Fruit fly (Drosophila melanogaster) whole organism, embryonic: ENCODE data around the gene CG43689.

Experiments
- Bteb2 ChIP-seq: fragments of 200-800 bp; sonication (Bioruptor generic); optimal IDR thresholded peaks from 2 replicates; lab custom pipeline; 2016; ENCODE audit warnings: missing biosample characterization, missing genetic modification characterization
- CG10462 ChIP-seq: fragments of 200-800 bp; sonication (Bioruptor generic); optimal IDR thresholded peaks from 2 replicates; lab custom pipeline; 2016; ENCODE audit warnings: missing biosample characterization, missing genetic modification characterization
- CG12071 ChIP-seq: fragments of 200-800 bp; sonication (Bioruptor generic); optimal IDR thresholded peaks from 3 replicates; lab custom pipeline; 2018; ENCODE audit warnings: missing biosample characterization, mild to moderate bottlenecking, missing genetic modification characterization
- CG12391 ChIP-seq: fragments of 200-800 bp; sonication (Bioruptor generic); optimal IDR thresholded peaks from 3 replicates; lab custom pipeline; 2018; ENCODE audit warnings: missing biosample characterization, mild to moderate bottlenecking, missing genetic modification characterization, moderate library complexity
- CG13287 ChIP-seq: fragments of 200-800 bp; sonication (Bioruptor generic); IDR thresholded peaks from 2 replicates; pipeline ENCODE4 v1.3.6; 2022; ENCODE audit warnings: missing biosample characterization, missing genetic modification characterization; ENCODE audit not compliant: partially characterized antibody
- CG13624 ChIP-seq: fragments of 200-800 bp; sonication (Bioruptor generic); optimal IDR thresholded peaks from 2 replicates; lab custom pipeline; 2016; ENCODE audit warnings: missing biosample characterization, missing genetic modification characterization
- CG14965 ChIP-seq: fragments of 200-800 bp; sonication (Bioruptor generic); optimal IDR thresholded peaks from 2 replicates; lab custom pipeline; 2016; ENCODE audit warnings: missing biosample characterization, missing genetic modification characterization, borderline replicate concordance
- CG15011 ChIP-seq: fragments of 200-800 bp; sonication (Bioruptor generic); optimal IDR thresholded peaks from 3 replicates; lab custom pipeline; 2018; ENCODE audit warnings: missing biosample characterization, mild to moderate bottlenecking, missing genetic modification characterization
- CG16813 ChIP-seq: fragments of 200-800 bp; sonication (Bioruptor generic); IDR thresholded peaks from 3 replicates; pipeline ENCODE4 v1.3.6; 2022; ENCODE audit warnings: missing biosample characterization, missing genetic modification characterization; ENCODE audit not compliant: partially characterized antibody
- CG17186 ChIP-seq: fragments of 200-800 bp; sonication (Bioruptor generic); optimal IDR thresholded peaks from 3 replicates; lab custom pipeline; 2017; ENCODE audit warnings: missing biosample characterization, missing genetic modification reagents, missing genetic modification characterization
- CG30020 ChIP-seq: fragments of 200-800 bp; optimal IDR thresholded peaks from 2 replicates; lab custom pipeline; 2019; ENCODE audit warnings: missing biosample characterization, mild to moderate bottlenecking, missing genetic modification characterization, moderate library complexity
- CG30431 ChIP-seq: fragments of 200-800 bp; sonication (Bioruptor generic); optimal IDR thresholded peaks from 2 replicates; lab custom pipeline; 2017; ENCODE audit warnings: missing biosample characterization, missing genetic modification characterization
- CG31224 ChIP-seq: fragments of 200-800 bp; sonication (Bioruptor generic); IDR thresholded peaks from 2 replicates; pipeline ENCODE4 v1.3.6; 2022; ENCODE audit warnings: missing biosample characterization, missing genetic modification characterization
- CG5953 ChIP-seq: fragments of 200-800 bp; sonication (Bioruptor generic); IDR thresholded peaks from 2 replicates; pipeline ENCODE4 v1.3.6; 2022; ENCODE audit warnings: missing biosample characterization, missing genetic modification characterization
- CG6683 ChIP-seq: fragments of 200-800 bp; sonication (Bioruptor generic); optimal IDR thresholded peaks from 2 replicates; lab custom pipeline; 2017; ENCODE audit warnings: missing biosample characterization, mild to moderate bottlenecking, missing genetic modification characterization, missing genetic modification reagents
- CG8089 ChIP-seq: fragments of 200-800 bp; sonication (Bioruptor generic); optimal IDR thresholded peaks from 3 replicates; lab custom pipeline; 2016; ENCODE audit warnings: missing biosample characterization, missing genetic modification characterization
- CG9727 ChIP-seq: fragments of 200-800 bp; sonication (Bioruptor generic); optimal IDR thresholded peaks from 3 replicates; lab custom pipeline; 2017; ENCODE audit warnings: missing biosample characterization, mild to moderate bottlenecking, missing genetic modification characterization
- CkIIα-i1 ChIP-seq: fragments of 200-800 bp; sonication (Bioruptor generic); IDR thresholded peaks from 2 replicates; pipeline ENCODE4 v1.3.6; 2022; ENCODE audit warnings: missing biosample characterization, missing genetic modification characterization
- D19B ChIP-seq: fragments of 200-800 bp; sonication (Bioruptor generic); optimal IDR thresholded peaks from 2 replicates; lab custom pipeline; 2017; ENCODE audit warnings: missing biosample characterization, mild to moderate bottlenecking, missing genetic modification characterization
- Dip2 ChIP-seq: fragments of 200-800 bp; sonication (Bioruptor generic); IDR thresholded peaks from 2 replicates; pipeline ENCODE4 v1.3.6; 2022; ENCODE audit warnings: missing biosample characterization, missing genetic modification characterization
- Dip3 ChIP-seq: fragments of 200-800 bp; sonication (Bioruptor generic); optimal IDR thresholded peaks from 3 replicates; lab custom pipeline; 2016; ENCODE audit warnings: missing biosample characterization, missing genetic modification characterization
- E2f2 ChIP-seq: fragments of 200-800 bp; sonication (Bioruptor generic); IDR thresholded peaks from 2 replicates; pipeline ENCODE4 v1.3.6; 2022; ENCODE audit warnings: missing biosample characterization, missing genetic modification characterization
- Hey ChIP-seq: fragments of 200-800 bp; sonication (Bioruptor generic); optimal IDR thresholded peaks from 3 replicates; lab custom pipeline; 2018; ENCODE audit warnings: missing biosample characterization, mild to moderate bottlenecking, missing genetic modification characterization
- Hr39 ChIP-seq: fragments of >200 bp; optimal IDR thresholded peaks from 2 replicates; lab custom pipeline; 2017
- Lhr ChIP-seq: fragments of 200-800 bp; sonication (Bioruptor generic); optimal IDR thresholded peaks from 3 replicates; lab custom pipeline; 2017; ENCODE audit warnings: mild to moderate bottlenecking, missing biosample characterization, missing genetic modification reagents, missing genetic modification characterization
- MESR4 ChIP-seq: fragments of 200-800 bp; sonication (Bioruptor generic); optimal IDR thresholded peaks from 2 replicates; lab custom pipeline; 2018; ENCODE audit warnings: missing biosample characterization, mild to moderate bottlenecking, missing genetic modification characterization, moderate library complexity
- Myb ChIP-seq: fragments of 200-800 bp; sonication (Bioruptor generic); optimal IDR thresholded peaks from 2 replicates; lab custom pipeline; 2016; ENCODE audit warnings: missing biosample characterization, missing genetic modification characterization
- Nf-YA ChIP-seq: fragments of 200-800 bp; sonication (Bioruptor generic); IDR thresholded peaks from 2 replicates; pipeline ENCODE4 v1.3.6; 2022; ENCODE audit warnings: missing biosample characterization, missing genetic modification characterization
- Oaz ChIP-seq: fragments of 200-800 bp; sonication (Bioruptor generic); IDR thresholded peaks from 2 replicates; pipeline ENCODE4 v1.3.6; 2022; ENCODE audit warnings: missing biosample characterization, missing genetic modification characterization
- Ptx1 ChIP-seq: fragments of 200-800 bp; sonication (Bioruptor generic); IDR thresholded peaks from 2 replicates; pipeline ENCODE4 v1.3.6; 2022; ENCODE audit warnings: missing biosample characterization, missing genetic modification characterization
- Sox100B ChIP-seq: fragments of 200-800 bp; sonication (Bioruptor generic); optimal IDR thresholded peaks from 3 replicates; lab custom pipeline; 2018; ENCODE audit warnings: missing biosample characterization, mild to moderate bottlenecking, missing genetic modification characterization
- Trl ChIP-seq, 3 experiments: fragments of >200 bp in 2 of 3; fragments of 200-800 bp in 1 of 3; sonication (Bioruptor generic) in 1 of 3; optimal IDR thresholded peaks; 2 replicates in 1 of 3; 3 replicates in 2 of 3; lab custom pipeline; 2016 to 2017; ENCODE audit warnings: missing biosample characterization in 1 of 3, missing genetic modification characterization in 1 of 3
- ac ChIP-seq: fragments of 200-800 bp; sonication (Bioruptor generic); optimal IDR thresholded peaks from 3 replicates; lab custom pipeline; 2017; ENCODE audit warnings: missing biosample characterization, mild to moderate bottlenecking, missing genetic modification characterization
- caup ChIP-seq: fragments of 200-800 bp; sonication (Bioruptor generic); optimal IDR thresholded peaks from 3 replicates; lab custom pipeline; 2017; ENCODE audit warnings: missing biosample characterization, mild to moderate bottlenecking, missing genetic modification characterization, moderate library complexity; ENCODE audit not compliant: severe bottlenecking
- chn ChIP-seq: fragments of 200-800 bp; sonication (Bioruptor generic); optimal IDR thresholded peaks from 2 replicates; lab custom pipeline; 2016; ENCODE audit warnings: missing biosample characterization, missing genetic modification characterization
- crc ChIP-seq: fragments of 200-800 bp; sonication (Bioruptor generic); optimal IDR thresholded peaks from 2 replicates; lab custom pipeline; 2016; ENCODE audit warnings: missing biosample characterization, missing genetic modification characterization
- dm ChIP-seq: fragments of 200-800 bp; sonication (Bioruptor generic); optimal IDR thresholded peaks from 3 replicates; lab custom pipeline; 2016; ENCODE audit warnings: missing biosample characterization, missing genetic modification characterization
- dpn ChIP-seq, 2 experiments: fragments of 200-800 bp; sonication (Bioruptor generic); optimal IDR thresholded peaks; 3 replicates each; lab custom pipeline; 2016; ENCODE audit warnings: missing biosample characterization in 2 of 2, missing genetic modification characterization in 2 of 2
- esg ChIP-seq: fragments of 200-800 bp; sonication (Bioruptor generic); conservative IDR thresholded peaks from 2 replicates; pipeline ENCODE4 v1.3.6; 2022; ENCODE audit warnings: missing biosample characterization, missing genetic modification characterization
- hbn ChIP-seq: fragments of 200-800 bp; sonication (Bioruptor generic); IDR thresholded peaks from 2 replicates; pipeline ENCODE4 v1.3.6; 2022; ENCODE audit warnings: missing biosample characterization, missing genetic modification characterization; ENCODE audit not compliant: partially characterized antibody
- mld ChIP-seq: fragments of 200-800 bp; sonication (Bioruptor generic); IDR thresholded peaks from 3 replicates; pipeline ENCODE4 v1.3.6; 2022; ENCODE audit warnings: missing biosample characterization, missing genetic modification characterization; ENCODE audit not compliant: partially characterized antibody
- nerfin-2 ChIP-seq: fragments of 200-800 bp; sonication (Bioruptor generic); IDR thresholded peaks from 2 replicates; pipeline ENCODE4 v1.3.6; 2022; ENCODE audit warnings: missing biosample characterization, missing genetic modification characterization; ENCODE audit not compliant: partially characterized antibody
- pnt ChIP-seq: fragments of 200-800 bp; sonication (Bioruptor generic); optimal IDR thresholded peaks from 3 replicates; lab custom pipeline; 2016; ENCODE audit warnings: missing biosample characterization, missing genetic modification characterization
- pum ChIP-seq: fragments of 200-800 bp; sonication (Bioruptor generic); optimal IDR thresholded peaks from 2 replicates; lab custom pipeline; 2016; ENCODE audit warnings: missing biosample characterization, missing genetic modification characterization
- schlank ChIP-seq: fragments of 200-800 bp; sonication (Bioruptor generic); optimal IDR thresholded peaks from 2 replicates; lab custom pipeline; 2018; ENCODE audit warnings: missing biosample characterization, mild to moderate bottlenecking, missing genetic modification characterization
- shn ChIP-seq: fragments of 200-800 bp; sonication (Bioruptor generic); optimal IDR thresholded peaks from 3 replicates; lab custom pipeline; 2016; ENCODE audit warnings: missing biosample characterization, missing genetic modification characterization
- sisA ChIP-seq: fragments of 200-800 bp; sonication (Bioruptor generic); IDR thresholded peaks from 2 replicates; pipeline ENCODE4 v1.3.6; 2022; ENCODE audit warnings: missing biosample characterization, missing genetic modification characterization
- ssp ChIP-seq: fragments of 200-800 bp; sonication (Bioruptor generic); IDR thresholded peaks from 2 replicates; pipeline ENCODE4 v1.3.6; 2022; ENCODE audit warnings: missing biosample characterization, missing genetic modification characterization
- tna ChIP-seq: fragments of 200-800 bp; sonication (Bioruptor generic); IDR thresholded peaks from 2 replicates; pipeline ENCODE4 v1.3.6; 2022; ENCODE audit warnings: missing biosample characterization, missing genetic modification characterization; ENCODE audit not compliant: partially characterized antibody
- ttk ChIP-seq: fragments of 200-800 bp; sonication (Bioruptor generic); IDR thresholded peaks from 2 replicates; pipeline ENCODE4 v2.1.2; 2022; ENCODE audit warnings: missing biosample characterization, missing genetic modification characterization
- zen2 ChIP-seq: fragments of 200-800 bp; sonication (Bioruptor generic); IDR thresholded peaks from 3 replicates; pipeline ENCODE4 v1.3.6; 2022; ENCODE audit warnings: missing biosample characterization, missing genetic modification characterization; ENCODE audit not compliant: partially characterized antibody

CG43689 gene

dm6 chrX:4100824-4101368, 25.4 kb downstream of the CG43689 start, which contains the start of the genes Cmtr1 and CG15375 (continued):
- TF ChIP-seq tna (GFP tag; lab: Robert Waterston, UW): peak; percentile 75
- no peak for TF ChIP-seq CG12391
- peak; percentile 47 for TF ChIP-seq dm (GFP tag; lab: Kevin White, UChicago)
- no peak for TF ChIP-seq CG5953 (GFP tag; lab: Robert Waterston, UW)
- no peak for TF ChIP-seq sisA (GFP tag; lab: Robert Waterston, UW)
- TF ChIP-seq Hey: no peak
- peak; percentile 92 for TF ChIP-seq E2f2 (GFP tag; lab: Robert Waterston, UW)
- TF ChIP-seq CG12071 (GFP tag; lab: Kevin White, UChicago): no peak
- TF ChIP-seq CG31224 (GFP tag; lab: Robert Waterston, UW): no peak
- TF ChIP-seq CG30020 (tag; lab: Kevin White, UChicago): no peak
- TF ChIP-seq hbn (GFP tag; lab: Robert Waterston, UW): peak; percentile 67
- peak; percentile 87 for TF ChIP-seq CG13287
- no peak for TF ChIP-seq CG9727
- no peak for TF ChIP-seq CG6683 (GFP tag; lab: Kevin White, UChicago)
- TF ChIP-seq CG13624 (GFP tag; lab: Kevin White, UChicago): no peak
- no peak for TF ChIP-seq Sox100B (GFP tag; lab: Kevin White, UChicago)
- TF ChIP-seq esg (GFP tag; lab: Robert Waterston, UW): no peak
- no peak for TF ChIP-seq Dip2 (GFP tag; lab: Robert Waterston, UW)
- TF ChIP-seq chn: no peak
- no peak for TF ChIP-seq Hr39 (lab: Kevin White, UChicago)
- TF ChIP-seq crc: no peak
- no peak for TF ChIP-seq shn (GFP tag; lab: Kevin White, UChicago)
- peak; percentile 71; the same call in 2 of the 3 replicates for TF ChIP-seq mld (GFP tag; lab: Robert Waterston, UW)
- peak; percentile 69 for TF ChIP-seq MESR4
- no peak for TF ChIP-seq CkIIα-i1 (GFP tag; lab: Robert Waterston, UW)
- TF ChIP-seq CG17186: peak; percentile 32
- TF ChIP-seq zen2 (GFP tag; lab: Robert Waterston, UW): peak; percentile 79
- no peak for TF ChIP-seq CG8089 (GFP tag; lab: Kevin White, UChicago)
- TF ChIP-seq ttk: no peak
- no peak for TF ChIP-seq Oaz
- no peak for TF ChIP-seq CG15011 (GFP tag; lab: Kevin White, UChicago)
- TF ChIP-seq Bteb2 (GFP tag; lab: Kevin White, UChicago): no peak
- TF ChIP-seq CG30431 (GFP tag; lab: Kevin White, UChicago): no peak
- no peak for TF ChIP-seq schlank (tag; lab: Kevin White, UChicago)
- TF ChIP-seq pum (GFP tag; lab: Kevin White, UChicago): no peak
- no peak for TF ChIP-seq Nf-YA
- TF ChIP-seq ssp (GFP tag; lab: Robert Waterston, UW): no peak
- TF ChIP-seq Lhr (GFP tag; lab: Kevin White, UChicago): peak; percentile 16
- TF ChIP-seq nerfin-2 (GFP tag; lab: Robert Waterston, UW): peak; percentile 68
- TF ChIP-seq D19B (GFP tag; lab: Kevin White, UChicago): no peak
- TF ChIP-seq Trl (optimal IDR thresholded peaks at IDR 0.05; lab: Kevin White, UChicago): no peak
- no peak for TF ChIP-seq Trl (GFP tag; optimal IDR thresholded peaks at IDR 0.05; lab: Kevin White, UChicago)
- TF ChIP-seq caup (GFP tag; lab: Kevin White, UChicago): no peak
- TF ChIP-seq dpn (GFP tag; optimal IDR thresholded peaks at IDR 0.05; lab: Kevin White, UChicago): no peak
- peak; percentile 73 for TF ChIP-seq CG16813 (GFP tag; lab: Robert Waterston, UW)
- TF ChIP-seq CG10462 (GFP tag; lab: Kevin White, UChicago): no peak
- peak; percentile 12 for TF ChIP-seq Myb (GFP tag; lab: Kevin White, UChicago)
- no peak for TF ChIP-seq Dip3 (GFP tag; lab: Kevin White, UChicago)
- no peak for TF ChIP-seq CG14965 (GFP tag; lab: Kevin White, UChicago)
- TF ChIP-seq pnt (GFP tag; lab: Kevin White, UChicago): no peak
- TF ChIP-seq ac (GFP tag; lab: Kevin White, UChicago): no peak
- TF ChIP-seq Ptx1 (GFP tag; lab: Robert Waterston, UW): no peak
